Worm (Caenorhabditis elegans): ENCODE measurements around the gene npr-26.

The npr-26 gene

DNA sequence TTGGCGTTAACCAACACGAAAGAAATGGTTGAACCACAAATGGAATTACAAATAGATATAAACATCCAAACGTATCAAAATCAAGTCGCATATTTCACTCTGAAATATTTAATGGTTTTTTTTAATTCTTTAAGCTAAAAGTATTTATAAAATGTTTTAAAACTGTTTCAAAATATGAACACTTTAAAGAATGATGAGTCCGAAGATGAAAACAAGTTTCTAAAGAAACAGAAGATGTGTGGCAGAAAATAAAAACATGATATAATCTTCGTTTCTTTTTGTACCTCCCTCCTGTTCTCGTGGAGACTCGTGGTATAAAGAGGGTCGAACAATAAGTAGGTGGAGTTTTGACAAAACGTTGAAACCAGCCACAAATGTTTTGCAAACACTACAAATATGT is 13.7 kb upstream of the npr-26 start, which contains the start of gene lact-6:
lact-6 (minus strand) TSS at position 101 of the 400 bp plus-strand sequence.
- TF ChIP-seq blmp-1 (tag; optimal IDR thresholded peaks at IDR 0.05; ENCODE audit: insufficient read depth) (no peak), ama-1 (optimal IDR thresholded peaks at IDR 0.05) (no peak)

DNA sequence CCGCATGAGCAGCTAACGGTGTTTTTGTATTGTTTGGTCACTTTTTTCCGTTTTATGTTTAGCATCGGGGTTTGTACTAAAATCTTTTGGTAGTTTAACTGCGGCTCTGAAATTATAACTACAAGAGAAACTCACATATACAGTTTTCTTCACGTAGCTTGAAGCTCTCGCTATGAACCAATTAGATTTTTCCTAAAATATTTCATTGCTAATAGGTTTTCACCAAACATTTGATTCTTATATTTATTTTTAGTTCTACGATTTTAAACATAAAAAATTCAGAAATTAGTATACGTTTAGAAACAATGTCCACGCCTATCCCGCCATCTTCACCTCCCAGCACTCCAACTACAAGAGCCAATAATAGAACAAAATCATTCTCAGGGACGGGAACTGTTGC is 9.8 kb upstream of the npr-26 start, which contains the start of gene C06A12.3:
C06A12.3 (plus strand) TSS at position 301 of the 400 bp plus-strand sequence.
- TF ChIP-seq Y55F3AM.14 (GFP tag; optimal IDR thresholded peaks at IDR 0.05) (no peak), ztf-11 (tag; optimal IDR thresholded peaks at IDR 0.05) (no peak), zag-1 (tag; optimal IDR thresholded peaks at IDR 0.05) (no peak), nhr-25 (tag; optimal IDR thresholded peaks at IDR 0.05) (no peak), unc-55 (GFP tag; optimal IDR thresholded peaks at IDR 0.05) (no peak)

DNA sequence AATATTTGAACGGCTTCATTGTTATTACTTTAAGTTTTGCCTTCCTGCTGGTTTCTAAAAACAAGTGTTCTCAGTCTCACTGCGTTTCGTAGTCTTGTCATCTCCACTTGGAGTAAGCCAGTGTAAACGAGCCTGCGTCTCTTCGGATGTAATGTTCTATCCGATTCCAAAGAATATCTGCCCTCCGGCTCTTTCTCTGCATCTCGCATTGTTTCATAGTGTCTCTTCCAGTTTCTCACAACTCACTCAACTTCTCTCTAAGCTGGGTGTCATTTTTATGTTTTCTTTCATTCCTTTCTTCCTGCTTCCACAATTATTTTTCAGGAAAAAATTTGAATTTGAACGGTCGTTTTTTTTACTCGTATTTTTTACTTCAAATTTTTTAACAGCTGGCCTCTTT is 9.3 kb upstream of the npr-26 start:
- TF ChIP-seq nhr-6 (tag; optimal IDR thresholded peaks at IDR 0.05) (no peak), nhr-11 (tag; optimal IDR thresholded peaks at IDR 0.05) (no peak), nhr-21 (tag; optimal IDR thresholded peaks at IDR 0.05) (no peak), unc-55 (GFP tag; optimal IDR thresholded peaks at IDR 0.05) (peak; percentile 64), C34F6.9 (tag; optimal IDR thresholded peaks at IDR 0.05) (peak; percentile 32), sma-9 (GFP tag; optimal IDR thresholded peaks at IDR 0.05) (peak; percentile 33), sma-9 (tag; optimal IDR thresholded peaks at IDR 0.05) (no peak), F13H6.1 (tag; optimal IDR thresholded peaks at IDR 0.05) (peak; percentile 5)

DNA sequence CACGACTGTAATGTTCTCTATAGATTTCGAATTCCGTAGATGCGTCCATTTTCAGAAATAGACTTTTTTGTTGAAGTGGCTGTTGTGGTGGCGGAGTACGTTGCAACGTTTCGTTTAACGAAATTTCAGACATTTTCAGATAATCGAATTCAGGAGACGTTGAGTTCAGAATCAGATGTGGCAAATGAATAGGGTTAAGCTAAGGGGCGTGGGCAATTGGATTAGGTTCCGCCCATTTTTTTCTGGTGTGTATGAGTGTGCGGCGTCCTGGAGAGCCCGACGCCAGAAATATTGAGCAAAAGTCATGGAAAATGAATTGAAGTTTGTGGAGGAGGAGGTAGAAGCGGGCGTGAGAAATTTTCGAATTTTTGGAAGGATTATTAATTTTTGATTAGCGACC is 4.3 kb downstream of the npr-26 start:
- no peak for TF ChIP-seq mbf-1 (tag; optimal IDR thresholded peaks at IDR 0.05)
- no peak for TF ChIP-seq nhr-129 (tag; optimal IDR thresholded peaks at IDR 0.05)
- no peak for TF ChIP-seq skn-1 (tag; optimal IDR thresholded peaks at IDR 0.05)
- TF ChIP-seq ztf-4 (tag; optimal IDR thresholded peaks at IDR 0.05) = no peak
- TF ChIP-seq nhr-21 (tag; optimal IDR thresholded peaks at IDR 0.05) = no peak
- TF ChIP-seq unc-39 (tag; optimal IDR thresholded peaks at IDR 0.05) = no peak
- TF ChIP-seq nhr-10 (tag; optimal IDR thresholded peaks at IDR 0.05) = no peak
- TF ChIP-seq sma-3 (GFP tag; optimal IDR thresholded peaks at IDR 0.05) = no peak
- no peak for TF ChIP-seq ztf-11 (tag; optimal IDR thresholded peaks at IDR 0.05)
- no peak for TF ChIP-seq crh-2 (tag; optimal IDR thresholded peaks at IDR 0.05)
- no peak for TF ChIP-seq nhr-11 (tag; optimal IDR thresholded peaks at IDR 0.05)
- TF ChIP-seq mdl-1 (tag; optimal IDR thresholded peaks at IDR 0.05) = no peak
- TF ChIP-seq ztf-1 (GFP tag; conservative IDR thresholded peaks at IDR 0.05) = no peak
- TF ChIP-seq lin-39 (tag; optimal IDR thresholded peaks at IDR 0.05) = no peak
- TF ChIP-seq unc-55 (GFP tag; optimal IDR thresholded peaks at IDR 0.05) = no peak
- no peak for TF ChIP-seq ama-1 (optimal IDR thresholded peaks at IDR 0.05)
- TF ChIP-seq nhr-25 (tag; optimal IDR thresholded peaks at IDR 0.05) = no peak

DNA sequence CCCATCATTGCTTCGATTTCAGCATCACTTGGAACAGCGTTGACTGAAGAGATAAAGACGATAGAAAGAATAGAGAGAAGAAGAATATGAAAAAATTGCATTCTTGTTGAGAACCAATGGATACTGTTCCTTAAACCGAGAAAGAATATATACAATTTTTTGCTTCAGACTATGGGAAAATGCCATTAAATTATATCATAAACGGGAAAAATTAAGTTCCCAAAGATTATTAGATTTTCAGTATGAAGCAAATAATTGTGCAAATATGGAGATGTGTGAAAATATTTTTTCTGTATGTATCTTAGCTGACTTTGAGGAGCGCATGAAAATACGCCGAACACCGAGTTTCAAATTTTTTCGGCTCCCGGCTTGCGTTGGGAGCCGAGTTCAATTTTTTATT is 10.1 kb downstream of the npr-26 start, which contains the start of gene T02D1.9:
T02D1.9 (minus strand) TSS at position 101 of the 400 bp plus-strand sequence.
- TF ChIP-seq nhr-23 (tag; optimal IDR thresholded peaks at IDR 0.05) (no peak), lin-13 (GFP tag; optimal IDR thresholded peaks at IDR 0.05) (no peak), unc-39 (tag; optimal IDR thresholded peaks at IDR 0.05) (no peak), lin-11 (tag; optimal IDR thresholded peaks at IDR 0.05) (no peak), nhr-129 (tag; optimal IDR thresholded peaks at IDR 0.05) (no peak), unc-62 (GFP tag; optimal IDR thresholded peaks at IDR 0.05) (no peak), Y55F3AM.14 (GFP tag; optimal IDR thresholded peaks at IDR 0.05) (no peak), nhr-237 (tag; optimal IDR thresholded peaks at IDR 0.05) (no peak), mbf-1 (tag; optimal IDR thresholded peaks at IDR 0.05) (no peak), ama-1 (optimal IDR thresholded peaks at IDR 0.05) (no peak), zag-1 (tag; optimal IDR thresholded peaks at IDR 0.05) (no peak), nhr-10 (tag; optimal IDR thresholded peaks at IDR 0.05) (no peak), R02D3.7 (tag; optimal IDR thresholded peaks at IDR 0.05) (no peak), ceh-82 (tag; optimal IDR thresholded peaks at IDR 0.05) (no peak), crh-2 (tag; optimal IDR thresholded peaks at IDR 0.05) (no peak), lin-39 (tag; optimal IDR thresholded peaks at IDR 0.05) (no peak)

DNA sequence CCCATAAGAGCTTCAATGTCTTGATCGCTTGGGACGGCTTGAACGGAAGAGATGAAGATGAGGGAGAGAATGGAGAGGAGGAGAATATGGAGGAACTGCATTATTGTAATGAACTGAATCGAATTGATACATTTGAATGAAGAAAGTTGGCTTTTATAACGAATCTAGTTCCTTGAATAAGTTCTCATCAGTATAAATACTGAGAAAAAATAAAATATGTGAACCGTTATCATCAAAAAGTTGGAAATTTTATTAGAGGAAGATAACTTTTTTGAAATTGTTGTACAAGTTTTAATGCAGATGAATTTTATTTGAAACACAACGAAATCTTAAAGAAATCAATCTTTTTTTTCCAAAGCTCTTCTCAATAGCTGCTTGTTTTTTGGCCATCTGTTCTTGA is 10.6 kb downstream of the npr-26 start, which contains the start of gene T02D1.7:
T02D1.7 (minus strand) TSS at position 101 of the 400 bp plus-strand sequence.
- TF ChIP-seq nhr-237 (tag; optimal IDR thresholded peaks at IDR 0.05) (no peak), F13H6.1 (tag; optimal IDR thresholded peaks at IDR 0.05) (no peak), nhr-77 (tag; optimal IDR thresholded peaks at IDR 0.05) (no peak), nhr-6 (tag; optimal IDR thresholded peaks at IDR 0.05) (no peak), ztf-4 (tag; optimal IDR thresholded peaks at IDR 0.05) (no peak), nhr-10 (tag; optimal IDR thresholded peaks at IDR 0.05) (no peak), nhr-129 (tag; optimal IDR thresholded peaks at IDR 0.05) (no peak), nhr-25 (tag; optimal IDR thresholded peaks at IDR 0.05) (no peak), gmeb-1 (tag; optimal IDR thresholded peaks at IDR 0.05) (no peak), R02D3.7 (tag; optimal IDR thresholded peaks at IDR 0.05) (no peak), ztf-11 (tag; optimal IDR thresholded peaks at IDR 0.05) (no peak)

Measured in whole organism, L2 larva.